Worm (Caenorhabditis elegans): ENCODE measurements around the gene Y82E9BR.14.
"Not testable (repeated sequence)": the region's sequence is repeated elsewhere in the genome, so short reads cannot be mapped to it uniquely, and the experiment has no call there.

ce11 chrIII:1375491-1375890 is 38.4 kb downstream of the Y82E9BR.14 start, which contains the start of gene Y82E9BR.10:
- not testable (repeated sequence) for TF ChIP-seq nhr-10 (tag; optimal IDR thresholded peaks at IDR 0.05); zip-11 (GFP tag; IDR thresholded peaks at IDR 0.05); cey-2 (tag; optimal IDR thresholded peaks at IDR 0.05; ENCODE audit: borderline replicate concordance, insufficient read depth); nhr-25 (tag; optimal IDR thresholded peaks at IDR 0.05; ENCODE audit: borderline replicate concordance, insufficient read depth); ceh-62 (tag; optimal IDR thresholded peaks at IDR 0.05); pqm-1 (tag; optimal IDR thresholded peaks at IDR 0.05)
